Worm (Caenorhabditis elegans) whole organism, L1 larva: Measurements from ENCODE around the gene R07H5.16.

Experiments
- C04F5.9 ChIP-seq: sonication (generic microtip); optimal IDR thresholded peaks from 2 replicates; lab custom pipeline; 2016; ENCODE audit warnings: missing genetic modification characterization, missing compliant biosample characterization
- F16B12.6 ChIP-seq: fragments of 150-350 bp; optimal IDR thresholded peaks from 2 replicates; lab custom pipeline; 2014; ENCODE audit warnings: missing biosample characterization, missing genetic modification characterization
- Y116A8C.19 ChIP-seq: sonication (generic microtip); optimal IDR thresholded peaks from 2 replicates; lab custom pipeline; 2016; ENCODE audit warnings: missing compliant biosample characterization, missing genetic modification characterization, borderline replicate concordance
- aha-1 ChIP-seq: fragments of 150-350 bp; optimal IDR thresholded peaks from 2 replicates; lab custom pipeline; 2014; ENCODE audit warnings: missing biosample characterization, missing genetic modification characterization
- alr-1 ChIP-seq: fragments of 200-800 bp; sonication (Bioruptor generic); optimal IDR thresholded peaks from 2 replicates; lab custom pipeline; 2018; ENCODE audit warnings: borderline replicate concordance, mild to moderate bottlenecking, missing genetic modification characterization, missing compliant biosample characterization
- aly-2 ChIP-seq: fragments of 150-350 bp; optimal IDR thresholded peaks from 2 replicates; lab custom pipeline; 2014; ENCODE audit warnings: missing biosample characterization, missing genetic modification characterization
- ama-1 ChIP-seq: fragments of 150-350 bp; optimal IDR thresholded peaks from 2 replicates; lab custom pipeline; 2014
- blmp-1 ChIP-seq: fragments of 150-350 bp; optimal IDR thresholded peaks from 2 replicates; lab custom pipeline; 2014; ENCODE audit warnings: missing biosample characterization, missing genetic modification characterization
- ceh-8 ChIP-seq: fragments of 200-800 bp; sonication (Bioruptor generic); optimal IDR thresholded peaks from 2 replicates; lab custom pipeline; 2018; ENCODE audit warnings: mild to moderate bottlenecking, missing genetic modification characterization, moderate library complexity, missing compliant biosample characterization
- ceh-82 ChIP-seq, 3 experiments: fragments of 150-350 bp in 1 of 3; sonication (generic microtip) in 2 of 3; optimal IDR thresholded peaks; 2 replicates each; lab custom pipeline; 2014 to 2017; ENCODE audit warnings: missing biosample characterization in 3 of 3, missing genetic modification characterization in 3 of 3
- ceh-90 ChIP-seq: sonication (generic microtip); optimal IDR thresholded peaks from 2 replicates; lab custom pipeline; 2016; ENCODE audit warnings: missing genetic modification characterization, missing compliant biosample characterization
- ces-1 ChIP-seq: fragments of 150-350 bp; optimal IDR thresholded peaks from 2 replicates; lab custom pipeline; 2014; ENCODE audit warnings: missing biosample characterization, missing genetic modification reagents, missing genetic modification characterization
- efl-3 ChIP-seq: fragments of 200-800 bp; sonication (Bioruptor generic); optimal IDR thresholded peaks from 2 replicates; lab custom pipeline; 2018; ENCODE audit warnings: mild to moderate bottlenecking, missing genetic modification characterization, missing compliant biosample characterization
- elt-2 ChIP-seq: sonication (generic microtip); optimal IDR thresholded peaks from 2 replicates; lab custom pipeline; 2016; ENCODE audit warnings: missing genetic modification characterization, mild to moderate bottlenecking, inconsistent platforms, missing compliant biosample characterization, missing genetic modification reagents
- elt-3 ChIP-seq, 6 experiments: fragments of 150-350 bp in 1 of 6; sonication (generic microtip); optimal IDR thresholded peaks; 2 replicates each; lab custom pipeline; 2017 to 2018; ENCODE audit warnings: missing biosample characterization in 6 of 6, missing genetic modification characterization in 6 of 6, inconsistent platforms in 1 of 6
- fkh-10 ChIP-seq: sonication (generic microtip); optimal IDR thresholded peaks from 2 replicates; lab custom pipeline; 2017; ENCODE audit warnings: missing biosample characterization, missing genetic modification reagents, missing genetic modification characterization
- fkh-4 ChIP-seq: sonication (generic microtip); optimal IDR thresholded peaks from 2 replicates; lab custom pipeline; 2016; ENCODE audit warnings: missing compliant biosample characterization, missing genetic modification characterization, borderline replicate concordance
- hlh-17 ChIP-seq: fragments of 200-800 bp; sonication (Bioruptor generic); optimal IDR thresholded peaks from 2 replicates; lab custom pipeline; 2018; ENCODE audit warnings: missing genetic modification characterization, mild to moderate bottlenecking, missing compliant biosample characterization, moderate library complexity, borderline replicate concordance
- jun-1 ChIP-seq: fragments of 150-350 bp; optimal IDR thresholded peaks from 2 replicates; lab custom pipeline; 2014; ENCODE audit warnings: missing biosample characterization, missing genetic modification reagents, missing genetic modification characterization
- lin-14 ChIP-seq: fragments of 200-800 bp; sonication (Bioruptor generic); optimal IDR thresholded peaks from 2 replicates; lab custom pipeline; 2018; ENCODE audit warnings: mild to moderate bottlenecking, missing genetic modification characterization, moderate library complexity, missing compliant biosample characterization
- lir-3 ChIP-seq: sonication (generic microtip); optimal IDR thresholded peaks from 2 replicates; lab custom pipeline; 2016; ENCODE audit warnings: mild to moderate bottlenecking, missing genetic modification characterization, moderate library complexity, missing compliant biosample characterization; ENCODE audit not compliant: poor library complexity
- mdl-1 ChIP-seq, 2 experiments: fragments of 150-350 bp; optimal IDR thresholded peaks; 2 replicates each; lab custom pipeline; 2014 to 2017; ENCODE audit warnings: missing biosample characterization in 2 of 2, missing genetic modification characterization in 2 of 2, inconsistent platforms in 1 of 2
- mep-1 ChIP-seq: fragments of 150-350 bp; optimal IDR thresholded peaks from 2 replicates; lab custom pipeline; 2014; ENCODE audit warnings: missing biosample characterization, missing genetic modification characterization
- nhr-11 ChIP-seq: fragments of 150-350 bp; optimal IDR thresholded peaks from 2 replicates; lab custom pipeline; 2014; ENCODE audit warnings: missing biosample characterization, missing genetic modification characterization
- nhr-19 ChIP-seq: fragments of 200-800 bp; sonication (Bioruptor generic); conservative IDR thresholded peaks from 2 replicates; pipeline ENCODE4 v1.3.6; 2022; ENCODE audit warnings: missing genetic modification characterization, missing compliant biosample characterization
- nhr-20 ChIP-seq: sonication (generic microtip); optimal IDR thresholded peaks from 2 replicates; lab custom pipeline; 2016; ENCODE audit warnings: mild to moderate bottlenecking, missing genetic modification characterization, missing compliant biosample characterization
- nhr-28 ChIP-seq: fragments of 150-350 bp; optimal IDR thresholded peaks from 2 replicates; lab custom pipeline; 2014; ENCODE audit warnings: missing biosample characterization, missing genetic modification characterization
- nhr-76 ChIP-seq: sonication (generic microtip); optimal IDR thresholded peaks from 2 replicates; lab custom pipeline; 2017; ENCODE audit warnings: missing biosample characterization, missing genetic modification characterization
- pag-3 ChIP-seq: sonication (generic microtip); optimal IDR thresholded peaks from 2 replicates; lab custom pipeline; 2017; ENCODE audit warnings: missing genetic modification characterization, mild to moderate bottlenecking, missing compliant biosample characterization, antibody characterized with exemption, borderline replicate concordance; ENCODE audit not compliant: insufficient read depth
- pqm-1 ChIP-seq: sonication (generic microtip); optimal IDR thresholded peaks from 3 replicates; lab custom pipeline; 2017; ENCODE audit warnings: missing biosample characterization, missing genetic modification characterization
- rnt-1 ChIP-seq: sonication (generic microtip); optimal IDR thresholded peaks from 2 replicates; lab custom pipeline; 2016; ENCODE audit warnings: mild to moderate bottlenecking, missing genetic modification characterization, moderate library complexity, missing compliant biosample characterization
- snpc-4 ChIP-seq: fragments of 150-350 bp; optimal IDR thresholded peaks from 2 replicates; lab custom pipeline; 2014; ENCODE audit warnings: missing biosample characterization, missing genetic modification characterization
- swsn-7 ChIP-seq: sonication (generic microtip); optimal IDR thresholded peaks from 2 replicates; lab custom pipeline; 2016; ENCODE audit warnings: missing genetic modification characterization, missing compliant biosample characterization
- tbx-2 ChIP-seq: sonication (generic microtip); optimal IDR thresholded peaks from 2 replicates; lab custom pipeline; 2016; ENCODE audit warnings: missing genetic modification characterization, missing compliant biosample characterization
- unc-130 ChIP-seq: fragments of 150-350 bp; optimal IDR thresholded peaks from 2 replicates; lab custom pipeline; 2017; ENCODE audit warnings: missing biosample characterization, missing genetic modification characterization, inconsistent platforms
- unc-62 ChIP-seq: fragments of 150-350 bp; optimal IDR thresholded peaks from 2 replicates; lab custom pipeline; 2014; ENCODE audit warnings: missing biosample characterization, missing genetic modification reagents, missing genetic modification characterization
- unc-86 ChIP-seq: sonication (generic microtip); optimal IDR thresholded peaks from 2 replicates; lab custom pipeline; 2016; ENCODE audit warnings: missing genetic modification characterization, missing compliant biosample characterization
- unc-98 ChIP-seq: fragments of 200-800 bp; sonication (Bioruptor generic); IDR thresholded peaks from 2 replicates; pipeline ENCODE4 v1.3.6; 2022; ENCODE audit warnings: missing genetic modification characterization, missing compliant biosample characterization
- vab-15 ChIP-seq: sonication (generic microtip); optimal IDR thresholded peaks from 2 replicates; lab custom pipeline; 2017; ENCODE audit warnings: missing genotype, mild to moderate bottlenecking, missing genetic modification characterization, missing compliant biosample characterization
- ztf-4 ChIP-seq: fragments of 150-350 bp; optimal IDR thresholded peaks from 2 replicates; lab custom pipeline; 2014; ENCODE audit warnings: missing biosample characterization, missing genetic modification characterization

R07H5.16 gene

DNA sequence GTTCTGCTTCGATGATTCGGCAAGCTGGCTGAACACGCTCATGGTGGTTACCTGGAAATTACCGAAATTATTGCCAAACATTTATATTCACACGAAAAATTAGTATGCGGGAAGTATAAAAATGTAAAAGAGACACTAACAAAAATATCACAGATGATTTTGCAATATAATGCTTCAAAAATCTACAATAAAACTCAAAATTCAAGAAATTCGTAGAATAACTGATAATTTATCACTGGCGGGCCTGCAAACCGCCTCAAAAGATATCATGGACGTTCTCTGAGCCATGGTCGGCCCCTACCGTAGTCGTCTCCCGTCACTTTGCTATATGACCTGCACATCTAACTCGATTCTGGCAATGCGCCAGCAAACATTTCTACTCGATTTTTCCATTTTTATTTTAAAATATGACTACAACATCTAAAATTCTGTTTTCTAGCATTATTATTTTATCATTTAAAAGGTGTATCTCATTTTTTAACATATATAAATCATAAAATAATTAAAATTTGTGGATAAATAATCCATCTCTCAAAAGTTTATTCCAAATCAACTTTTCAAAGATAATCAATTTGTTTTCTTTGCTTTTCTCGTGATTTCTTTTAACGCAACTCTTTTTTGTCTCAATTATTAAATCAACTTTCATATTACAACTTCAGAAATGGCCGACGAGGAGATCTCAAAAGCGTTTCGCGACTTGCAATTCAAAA is 49.5 kb upstream of the R07H5.16 start, which contains the start of the genes F01G4.6 and pfd-1 (continued):
- TF ChIP-seq nhr-19 (GFP tag; lab: Robert Waterston, UW) = peak; percentile 100
- peak; percentile 99 for TF ChIP-seq unc-130 (tag; lab: Kevin White, UChicago)
- peak; percentile 80 for TF ChIP-seq snpc-4 (tag; lab: Kevin White, UChicago)
- TF ChIP-seq blmp-1 (tag; lab: Kevin White, UChicago) = peak; percentile 88
- TF ChIP-seq tbx-2 (tag; lab: Kevin White, UChicago) = peak; percentile 93
- no peak for TF ChIP-seq efl-3 (GFP tag; lab: Kevin White, UChicago)
- TF ChIP-seq rnt-1 (tag; lab: Kevin White, UChicago) = peak; percentile 93
- peak; percentile 83 for TF ChIP-seq C04F5.9 (tag; lab: Kevin White, UChicago)
- peak; percentile 95 for TF ChIP-seq swsn-7 (tag; lab: Kevin White, UChicago)
- no peak for TF ChIP-seq ceh-90 (tag; lab: Kevin White, UChicago)
- TF ChIP-seq aha-1 (tag; lab: Kevin White, UChicago) = peak; percentile 37
- peak; percentile 64 for TF ChIP-seq fkh-4 (tag; lab: Kevin White, UChicago)
- TF ChIP-seq nhr-11 (tag; lab: Kevin White, UChicago) = peak; percentile 90
- peak; percentile 97 for TF ChIP-seq nhr-20 (tag; lab: Kevin White, UChicago)
- TF ChIP-seq alr-1 = no peak
- no peak for TF ChIP-seq ces-1 (GFP tag; lab: Kevin White, UChicago)
- no peak for TF ChIP-seq Y116A8C.19 (tag; lab: Kevin White, UChicago)
- TF ChIP-seq mep-1 (tag; lab: Kevin White, UChicago) = peak; percentile 92
- no peak for TF ChIP-seq pqm-1 (tag; lab: Kevin White, UChicago)
- TF ChIP-seq jun-1 (tag; lab: Kevin White, UChicago) = peak; percentile 91
- TF ChIP-seq unc-86 (tag; lab: Kevin White, UChicago) = peak; percentile 86
- peak; percentile 71 for TF ChIP-seq pag-3 (tag; lab: Kevin White, UChicago)
- TF ChIP-seq mdl-1 (tag; optimal IDR thresholded peaks at IDR 0.05; lab: Kevin White, UChicago) = peak in 1 of 2 experiments; percentile 82
- peak; percentile 86 for TF ChIP-seq aly-2 (tag; lab: Kevin White, UChicago)
- no peak for TF ChIP-seq nhr-76
- TF ChIP-seq vab-15 = peak; percentile 83
- peak; percentile 88 for TF ChIP-seq ceh-8
- peak; percentile 84 for TF ChIP-seq elt-2
- TF ChIP-seq unc-98 = no peak; the same call in 1 of the 2 replicates
- peak; percentile 95 to 97 (median 97) for TF ChIP-seq ceh-82 (tag; optimal IDR thresholded peaks at IDR 0.05; lab: Kevin White, UChicago)
- TF ChIP-seq unc-62 (GFP tag; lab: Kevin White, UChicago) = no peak
- no peak for TF ChIP-seq nhr-28 (tag; lab: Kevin White, UChicago)
- TF ChIP-seq F16B12.6 (tag; lab: Kevin White, UChicago) = peak; percentile 73
- TF ChIP-seq elt-3 (tag; optimal IDR thresholded peaks at IDR 0.05; lab: Kevin White, UChicago) = peak; percentile 23 to 94 (median 83)
- TF ChIP-seq lin-14 (GFP tag; lab: Kevin White, UChicago) = peak; percentile 96
- no peak for TF ChIP-seq hlh-17

DNA sequence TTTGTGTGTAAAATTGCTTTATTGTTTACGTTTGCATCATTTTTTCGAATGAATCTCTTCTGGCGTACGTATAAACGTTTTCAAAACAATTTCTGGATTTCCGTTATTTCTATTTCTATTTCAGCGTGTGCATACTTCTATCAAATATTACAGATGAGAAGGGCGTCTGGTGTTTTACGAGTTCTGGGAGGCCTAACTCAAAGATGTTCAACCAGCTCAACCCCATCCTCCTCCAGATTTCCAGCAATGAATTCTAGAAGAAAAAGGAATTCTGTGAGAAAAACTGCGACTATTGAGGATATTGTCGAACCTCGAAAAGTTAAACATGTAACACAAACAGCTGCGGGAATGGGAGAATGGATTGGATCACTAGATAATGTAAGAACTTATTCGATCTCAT is 48.3 kb upstream of the R07H5.16 start, which contains the start of gene C08F8.2:
C08F8.2 (plus strand) TSS at position 154 of the 400 bp plus-strand sequence.
- TF ChIP-seq nhr-19 (GFP tag; lab: Robert Waterston, UW) = peak; percentile 30; the same call in 1 of the 2 replicates
- TF ChIP-seq fkh-10 (GFP tag; lab: Kevin White, UChicago) = no peak
- no peak for TF ChIP-seq unc-130 (tag; lab: Kevin White, UChicago)
- TF ChIP-seq elt-2 = no peak
- no peak for TF ChIP-seq snpc-4 (tag; lab: Kevin White, UChicago)
- peak; percentile 13 for TF ChIP-seq ztf-4 (tag; lab: Kevin White, UChicago)
- peak; percentile 67 for TF ChIP-seq ama-1 (lab: Kevin White, UChicago)
- no peak for TF ChIP-seq lir-3 (tag; lab: Kevin White, UChicago)
